Fruit fly (Drosophila melanogaster) whole organism, embryonic: ENCODE measurements around the gene CG33120.
A peak's percentile ranks its signal among the peaks of the same experiment; 100 is the strongest.

Experiments used
- Adf1 ChIP-seq: fragments of 200-800 bp; sonication (Bioruptor generic); IDR thresholded peaks from 2 replicates; pipeline ENCODE4 v1.3.6; 2022; ENCODE audit warnings: missing biosample characterization, missing genetic modification characterization
- CG10274 ChIP-seq: fragments of 200-800 bp; sonication (Bioruptor generic); optimal IDR thresholded peaks from 3 replicates; lab custom pipeline; 2017; ENCODE audit warnings: missing biosample characterization, mild to moderate bottlenecking, missing genetic modification characterization
- CG12659 ChIP-seq: fragments of 200-800 bp; sonication (Bioruptor generic); optimal IDR thresholded peaks from 3 replicates; lab custom pipeline; 2017; ENCODE audit warnings: mild to moderate bottlenecking, missing biosample characterization, missing genetic modification reagents, missing genetic modification characterization
- CG13424 ChIP-seq: fragments of 200-800 bp; sonication (Bioruptor generic); optimal IDR thresholded peaks from 2 replicates; lab custom pipeline; 2019; ENCODE audit warnings: missing biosample characterization, mild to moderate bottlenecking, missing genetic modification characterization, moderate library complexity
- CG15479 ChIP-seq: fragments of 200-800 bp; sonication (Bioruptor generic); optimal IDR thresholded peaks from 3 replicates; lab custom pipeline; 2019; ENCODE audit warnings: missing biosample characterization, mild to moderate bottlenecking, missing genetic modification characterization, moderate library complexity
- CG17385 ChIP-seq: fragments of 200-800 bp; sonication (Bioruptor generic); optimal IDR thresholded peaks from 3 replicates; lab custom pipeline; 2018; ENCODE audit warnings: missing biosample characterization, mild to moderate bottlenecking, missing genetic modification characterization
- CG17568 ChIP-seq: fragments of 200-800 bp; sonication (Bioruptor generic); optimal IDR thresholded peaks from 2 replicates; lab custom pipeline; 2018; ENCODE audit warnings: missing biosample characterization, mild to moderate bottlenecking, missing genetic modification characterization, moderate library complexity
- CG18764 ChIP-seq: fragments of 200-800 bp; sonication (Bioruptor generic); optimal IDR thresholded peaks from 3 replicates; lab custom pipeline; 2016; ENCODE audit warnings: missing biosample characterization, missing genetic modification characterization
- CG2678 ChIP-seq: fragments of 200-800 bp; sonication (Bioruptor generic); optimal IDR thresholded peaks from 3 replicates; lab custom pipeline; 2019; ENCODE audit warnings: missing biosample characterization, mild to moderate bottlenecking, missing genetic modification characterization, moderate library complexity
- CG4730 ChIP-seq: fragments of 200-800 bp; sonication (Bioruptor generic); IDR thresholded peaks from 2 replicates; pipeline ENCODE4 v1.3.6; 2022; ENCODE audit warnings: missing biosample characterization, missing genetic modification characterization
- CG6765 ChIP-seq: fragments of 200-800 bp; sonication (Bioruptor generic); optimal IDR thresholded peaks from 3 replicates; lab custom pipeline; 2017; ENCODE audit warnings: missing biosample characterization, mild to moderate bottlenecking, missing genetic modification characterization
- CG8281 ChIP-seq: fragments of 200-800 bp; sonication (Bioruptor generic); optimal IDR thresholded peaks from 2 replicates; lab custom pipeline; 2018; ENCODE audit warnings: missing biosample characterization, mild to moderate bottlenecking, missing genetic modification characterization, moderate library complexity
- Doc3 ChIP-seq: fragments of 200-800 bp; sonication (Bioruptor generic); IDR thresholded peaks from 3 replicates; pipeline ENCODE4 v1.3.6; 2022; ENCODE audit warnings: missing biosample characterization, missing genetic modification characterization; ENCODE audit not compliant: partially characterized antibody
- Dp ChIP-seq: fragments of 200-800 bp; sonication (Bioruptor generic); optimal IDR thresholded peaks from 2 replicates; lab custom pipeline; 2018; ENCODE audit warnings: missing biosample characterization, mild to moderate bottlenecking, missing genetic modification characterization, moderate library complexity
- Ets65A ChIP-seq: fragments of 200-800 bp; sonication (Bioruptor generic); peaks from one replicate; lab custom pipeline; 2016; ENCODE audit warnings: missing biosample characterization, missing genetic modification characterization
- Ets97D ChIP-seq: fragments of 200-800 bp; sonication (Bioruptor generic); optimal IDR thresholded peaks from 3 replicates; lab custom pipeline; 2016; ENCODE audit warnings: missing biosample characterization, missing genetic modification characterization
- Fer1 ChIP-seq: fragments of 200-800 bp; sonication (Bioruptor generic); optimal IDR thresholded peaks from 2 replicates; lab custom pipeline; 2017; ENCODE audit warnings: missing biosample characterization, mild to moderate bottlenecking, missing genetic modification characterization
- Fer3 ChIP-seq: fragments of 200-800 bp; sonication (Bioruptor generic); optimal IDR thresholded peaks from 2 replicates; lab custom pipeline; 2018; ENCODE audit warnings: missing biosample characterization, mild to moderate bottlenecking, missing genetic modification characterization, moderate library complexity
- Gsc ChIP-seq: fragments of 200-800 bp; sonication (Bioruptor generic); IDR thresholded peaks from 2 replicates; pipeline ENCODE4 v1.3.6; 2022; ENCODE audit warnings: missing biosample characterization, missing genetic modification characterization
- Gug ChIP-seq: fragments of 200-800 bp; sonication (Bioruptor generic); IDR thresholded peaks from 4 replicates; pipeline ENCODE4 v1.3.6; 2022; ENCODE audit warnings: missing biosample characterization, missing genetic modification characterization
- HHEX ChIP-seq: fragments of 200-800 bp; sonication (Bioruptor generic); optimal IDR thresholded peaks from 3 replicates; lab custom pipeline; 2017; ENCODE audit warnings: missing biosample characterization, mild to moderate bottlenecking, missing genetic modification characterization, missing genetic modification reagents
- HLHmδ ChIP-seq: fragments of 200-800 bp; sonication (Bioruptor generic); optimal IDR thresholded peaks from 2 replicates; lab custom pipeline; 2018; ENCODE audit warnings: missing biosample characterization, mild to moderate bottlenecking, missing genetic modification characterization, moderate library complexity
- Hand ChIP-seq: fragments of 200-800 bp; sonication (Bioruptor generic); optimal IDR thresholded peaks from 2 replicates; lab custom pipeline; 2017; ENCODE audit warnings: mild to moderate bottlenecking, missing biosample characterization, missing genetic modification reagents, missing genetic modification characterization
- Hmx ChIP-seq: fragments of 200-800 bp; sonication (Bioruptor generic); optimal IDR thresholded peaks from 2 replicates; lab custom pipeline; 2016; ENCODE audit warnings: missing biosample characterization, missing genetic modification characterization
- Myb ChIP-seq: fragments of 200-800 bp; sonication (Bioruptor generic); optimal IDR thresholded peaks from 2 replicates; lab custom pipeline; 2016; ENCODE audit warnings: missing biosample characterization, missing genetic modification characterization
- Neu2 ChIP-seq: fragments of 200-800 bp; sonication (Bioruptor generic); optimal IDR thresholded peaks from 3 replicates; lab custom pipeline; 2016; ENCODE audit warnings: missing biosample characterization, missing genetic modification characterization, borderline replicate concordance
- Nf-YB ChIP-seq: fragments of 200-800 bp; sonication (Bioruptor generic); optimal IDR thresholded peaks from 3 replicates; lab custom pipeline; 2019; ENCODE audit warnings: missing biosample characterization, mild to moderate bottlenecking, missing genetic modification characterization, moderate library complexity
- amos ChIP-seq: fragments of 200-800 bp; sonication (Bioruptor generic); IDR thresholded peaks from 2 replicates; pipeline ENCODE4 v1.3.6; 2022; ENCODE audit warnings: missing biosample characterization, missing genetic modification characterization; ENCODE audit not compliant: partially characterized antibody
- bbx ChIP-seq: fragments of 200-800 bp; sonication (Bioruptor generic); IDR thresholded peaks from 2 replicates; pipeline ENCODE4 v1.3.6; 2022; ENCODE audit warnings: missing biosample characterization, missing genetic modification characterization; ENCODE audit not compliant: partially characterized antibody
- bsh ChIP-seq, 2 experiments: fragments of 200-800 bp; sonication (Bioruptor generic); optimal IDR thresholded peaks; 2 replicates each; lab custom pipeline; 2017 to 2018; ENCODE audit warnings: mild to moderate bottlenecking in 2 of 2, missing biosample characterization in 2 of 2, missing genetic modification characterization in 2 of 2, moderate library complexity in 1 of 2
- caup ChIP-seq: fragments of 200-800 bp; sonication (Bioruptor generic); optimal IDR thresholded peaks from 3 replicates; lab custom pipeline; 2017; ENCODE audit warnings: missing biosample characterization, mild to moderate bottlenecking, missing genetic modification characterization, moderate library complexity; ENCODE audit not compliant: severe bottlenecking
- chm ChIP-seq: fragments of 200-800 bp; sonication (Bioruptor generic); IDR thresholded peaks from 2 replicates; pipeline ENCODE4 v1.3.6; 2022; ENCODE audit warnings: missing biosample characterization, missing genetic modification characterization
- crp ChIP-seq, 2 experiments: fragments of 200-800 bp; sonication (Bioruptor generic); optimal IDR thresholded peaks; 2 replicates in 1 of 2; 3 replicates in 1 of 2; lab custom pipeline; 2017; ENCODE audit warnings: missing biosample characterization in 2 of 2, missing genetic modification characterization in 2 of 2, mild to moderate bottlenecking in 1 of 2, moderate library complexity in 1 of 2
- da ChIP-seq: fragments of 200-800 bp; sonication (Bioruptor generic); optimal IDR thresholded peaks from 2 replicates; lab custom pipeline; 2016; ENCODE audit warnings: missing biosample characterization, missing genetic modification characterization
- fd64A ChIP-seq: fragments of 200-800 bp; sonication (Bioruptor generic); optimal IDR thresholded peaks from 3 replicates; lab custom pipeline; 2018; ENCODE audit warnings: missing biosample characterization, mild to moderate bottlenecking, missing genetic modification characterization
- gsb ChIP-seq: fragments of 200-800 bp; sonication (Bioruptor generic); IDR thresholded peaks from 2 replicates; pipeline ENCODE4 v1.3.6; 2022; ENCODE audit warnings: missing biosample characterization, missing genetic modification characterization
- h ChIP-seq: fragments of >200 bp; optimal IDR thresholded peaks from 2 replicates; lab custom pipeline; 2017
- insv ChIP-seq, 2 experiments: fragments of 200-800 bp; sonication (Bioruptor generic); optimal IDR thresholded peaks; 3 replicates each; lab custom pipeline; 2016 to 2018; ENCODE audit warnings: missing biosample characterization in 2 of 2, missing genetic modification characterization in 2 of 2
- lola ChIP-seq, 3 experiments: fragments of >200 bp in 2 of 3; fragments of 200-800 bp in 1 of 3; sonication (Bioruptor generic) in 1 of 3; optimal IDR thresholded peaks; 2 replicates each; lab custom pipeline; 2017 to 2019; ENCODE audit warnings: missing biosample characterization in 3 of 3, missing genetic modification characterization in 3 of 3, mild to moderate bottlenecking in 1 of 3, moderate library complexity in 1 of 3
- nau ChIP-seq: fragments of 200-800 bp; sonication (Bioruptor generic); optimal IDR thresholded peaks from 3 replicates; lab custom pipeline; 2017; ENCODE audit warnings: missing biosample characterization, mild to moderate bottlenecking, missing genetic modification characterization, missing genetic modification reagents
- prd ChIP-seq, 3 experiments: fragments of >200 bp in 2 of 3; fragments of 200-800 bp in 1 of 3; sonication (Bioruptor generic) in 1 of 3; optimal IDR thresholded peaks in 2 of 3; IDR thresholded peaks in 1 of 3; 2 replicates in 2 of 3; 3 replicates in 1 of 3; pipeline versions ENCODE4 v1.3.6 to Lab custom; 2017 to 2022; ENCODE audit warnings: missing biosample characterization in 1 of 3, missing genetic modification characterization in 1 of 3
- tgo ChIP-seq: fragments of 200-800 bp; sonication (Bioruptor generic); IDR thresholded peaks from 3 replicates; pipeline ENCODE4 v1.3.6; 2022; ENCODE audit warnings: missing biosample characterization, missing genetic modification characterization
- toy ChIP-seq: fragments of 200-800 bp; sonication (Bioruptor generic); IDR thresholded peaks from 2 replicates; pipeline ENCODE4 v1.3.6; 2022; ENCODE audit warnings: missing biosample characterization, missing genetic modification characterization
- z ChIP-seq: fragments of 200-800 bp; sonication (Bioruptor generic); IDR thresholded peaks from 3 replicates; pipeline ENCODE4 v1.3.6; 2022; ENCODE audit warnings: missing biosample characterization, missing genetic modification characterization

The CG33120 gene

dm6 chr2L:18834525-18834924, 9.9 kb downstream of the CG33120 start:
- TF ChIP-seq Ets65A (GFP tag; lab: Kevin White, UChicago) (peak; percentile 55), CG10274 (GFP tag; lab: Kevin White, UChicago) (no peak)

dm6 chr2L:18830587-18831528, 13.5 kb downstream of the CG33120 start, which contains the start of the genes CG17597 and ScpX:
CG17597 (minus strand) TSS chr2L:18831153.
ScpX (plus strand) TSS chr2L:18831229.
- TF ChIP-seq CG4730 (GFP tag; lab: Robert Waterston, UW) (0 out of 2 replicates have a peak, but pooled peaks have one; percentile 17), toy (GFP tag; lab: Robert Waterston, UW) (no peak), Ets97D (GFP tag; lab: Kevin White, UChicago) (peak; percentile 77), tgo (GFP tag; lab: Robert Waterston, UW) (peak; percentile 35; the same call in 2 of the 3 replicates), Myb (GFP tag; lab: Kevin White, UChicago) (peak; percentile 27), CG13424 (tag; lab: Kevin White, UChicago) (peak; percentile 67), caup (peak; percentile 34), HLHmδ (GFP tag; lab: Kevin White, UChicago) (peak; percentile 14), CG17385 (peak; percentile 52), CG6765 (GFP tag; lab: Kevin White, UChicago) (peak; percentile 5), Fer3 (tag; lab: Kevin White, UChicago) (peak; percentile 48), CG2678 (tag; lab: Kevin White, UChicago) (peak; percentile 76), insv (GFP tag; optimal IDR thresholded peaks at IDR 0.05; lab: Kevin White, UChicago) (peak in 1 of 2 experiments; percentile 35), CG17568 (GFP tag; lab: Kevin White, UChicago) (peak; percentile 20), gsb (GFP tag; lab: Robert Waterston, UW) (no peak), CG8281 (tag; lab: Kevin White, UChicago) (peak; percentile 34), h (no peak), amos (GFP tag; lab: Robert Waterston, UW) (peak; percentile 86), z (GFP tag; lab: Robert Waterston, UW) (no peak), nau (GFP tag; lab: Kevin White, UChicago) (no peak), HHEX (GFP tag; lab: Kevin White, UChicago) (peak; percentile 39), Adf1 (peak; percentile 31; the same call in 1 of the 2 replicates), Doc3 (GFP tag; lab: Robert Waterston, UW) (peak; percentile 78), Gug (GFP tag; lab: Robert Waterston, UW) (peak; percentile 48; the same call in 3 of the 4 replicates), chm (GFP tag; lab: Robert Waterston, UW) (no peak), Hand (GFP tag; lab: Kevin White, UChicago) (no peak), CG15479 (GFP tag; lab: Kevin White, UChicago) (no peak), Neu2 (GFP tag; lab: Kevin White, UChicago) (peak; percentile 49), bbx (GFP tag; lab: Robert Waterston, UW) (peak; percentile 91), Dp (GFP tag; lab: Kevin White, UChicago) (peak; percentile 85), Fer1 (GFP tag; lab: Kevin White, UChicago) (peak; percentile 49), Gsc (GFP tag; lab: Robert Waterston, UW) (0 out of 2 replicates have a peak, but pooled peaks have one; percentile 4), fd64A (GFP tag; lab: Kevin White, UChicago) (no peak), bsh (GFP tag; optimal IDR thresholded peaks at IDR 0.05; lab: Kevin White, UChicago) (peak; percentile 48 to 56), da (GFP tag; lab: Kevin White, UChicago) (peak; percentile 43), CG12659 (GFP tag; lab: Kevin White, UChicago) (peak; percentile 81), Nf-YB (GFP tag; lab: Kevin White, UChicago) (peak; percentile 27), Hmx (peak; percentile 61), crp (GFP tag; optimal IDR thresholded peaks at IDR 0.05; lab: Kevin White, UChicago) (no peak), prd (optimal IDR thresholded peaks at IDR 0.05; lab: Kevin White, UChicago) (no peak), prd (GFP tag; IDR thresholded peaks at IDR 0.05; lab: Robert Waterston, UW) (peak; percentile 69; the same call in 2 of the 3 replicates), CG18764 (GFP tag; lab: Kevin White, UChicago) (peak; percentile 38), lola (GFP tag; optimal IDR thresholded peaks at IDR 0.05; lab: Kevin White, UChicago) (peak in 1 of 3 experiments; percentile 71)
